Worm (Caenorhabditis elegans) whole organism, L4/young adult: ENCODE measurements around the gene srw-19.

ENCODE experiments used
- W03F9.2 ChIP-seq: fragments of 150-350 bp; optimal IDR thresholded peaks from 2 replicates; lab custom pipeline; 2014; ENCODE audit warnings: missing biosample characterization, missing genetic modification characterization
- him-1 ChIP-seq: sonication (generic microtip); optimal IDR thresholded peaks from 2 replicates; lab custom pipeline; 2016; ENCODE audit warnings: missing genotype, missing genetic modification reagents, missing genetic modification characterization, missing compliant biosample characterization

DNA sequence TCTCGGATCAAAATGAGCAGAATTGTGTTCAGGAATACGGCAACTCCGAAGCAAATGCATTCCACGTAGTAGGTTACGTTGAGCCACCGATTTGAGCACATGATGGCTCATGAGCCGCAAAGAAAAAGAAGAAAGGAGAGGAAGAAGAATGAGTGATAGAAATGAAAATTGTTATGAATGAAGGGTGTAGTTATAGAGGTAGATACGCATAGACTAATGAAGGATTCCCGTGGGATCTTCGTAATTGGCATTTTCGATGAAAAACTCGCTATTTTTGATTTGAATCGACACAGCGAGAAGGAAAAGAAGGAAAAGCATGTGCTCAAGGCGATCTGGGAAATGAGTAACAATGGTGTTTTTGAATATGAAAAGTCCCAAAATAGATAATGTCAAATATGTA, 12.7 kb upstream of the srw-19 start, which contains the start of gene str-96:
- TF ChIP-seq W03F9.2 (tag; lab: Kevin White, UChicago) (no peak), him-1 (no peak)
